Fruit fly (Drosophila melanogaster) whole organism, embryonic: Measurements from ENCODE around the gene mRpL37.

Experiments
- Adf1 ChIP-seq: fragments of 200-800 bp; sonication (Bioruptor generic); IDR thresholded peaks from 2 replicates; pipeline ENCODE4 v1.3.6; 2022; ENCODE audit warnings: missing biosample characterization, missing genetic modification characterization
- CG11560 ChIP-seq: fragments of 200-800 bp; sonication (Bioruptor generic); IDR thresholded peaks from 3 replicates; pipeline ENCODE4 v1.3.6; 2022; ENCODE audit warnings: missing biosample characterization, missing genetic modification characterization
- CG12104 ChIP-seq: fragments of 200-800 bp; sonication (Bioruptor generic); optimal IDR thresholded peaks from 3 replicates; lab custom pipeline; 2016; ENCODE audit warnings: missing biosample characterization, missing genetic modification characterization
- CG13123 ChIP-seq: fragments of 200-800 bp; sonication (Bioruptor generic); optimal IDR thresholded peaks from 2 replicates; lab custom pipeline; 2016; ENCODE audit warnings: missing biosample characterization, missing genetic modification characterization
- CG16863 ChIP-seq: fragments of 200-800 bp; sonication (Bioruptor generic); optimal IDR thresholded peaks from 3 replicates; lab custom pipeline; 2016; ENCODE audit warnings: missing biosample characterization, missing genetic modification characterization
- CG17186 ChIP-seq: fragments of 200-800 bp; sonication (Bioruptor generic); optimal IDR thresholded peaks from 3 replicates; lab custom pipeline; 2017; ENCODE audit warnings: missing biosample characterization, missing genetic modification reagents, missing genetic modification characterization
- CG2202 ChIP-seq: fragments of 200-800 bp; sonication (Bioruptor generic); optimal IDR thresholded peaks from 2 replicates; lab custom pipeline; 2018; ENCODE audit warnings: missing biosample characterization, mild to moderate bottlenecking, missing genetic modification characterization
- CG2712 ChIP-seq: fragments of 200-800 bp; optimal IDR thresholded peaks from 3 replicates; lab custom pipeline; 2019; ENCODE audit warnings: missing biosample characterization, mild to moderate bottlenecking, missing genetic modification characterization, moderate library complexity
- CG3163 ChIP-seq: fragments of 200-800 bp; sonication (Bioruptor generic); optimal IDR thresholded peaks from 3 replicates; lab custom pipeline; 2016; ENCODE audit warnings: missing biosample characterization, missing genetic modification characterization
- CG34376 ChIP-seq: fragments of 200-800 bp; sonication (Bioruptor generic); optimal IDR thresholded peaks from 2 replicates; lab custom pipeline; 2018; ENCODE audit warnings: missing biosample characterization, mild to moderate bottlenecking, missing genetic modification characterization
- CG4424 ChIP-seq: fragments of 200-800 bp; sonication (Bioruptor generic); optimal IDR thresholded peaks from 3 replicates; lab custom pipeline; 2016; ENCODE audit warnings: missing biosample characterization, missing genetic modification characterization
- CG4820 ChIP-seq: fragments of 200-800 bp; sonication (Bioruptor generic); optimal IDR thresholded peaks from 3 replicates; lab custom pipeline; 2016; ENCODE audit warnings: missing biosample characterization, missing genetic modification characterization
- CG6791 ChIP-seq: fragments of 200-800 bp; sonication (Bioruptor generic); IDR thresholded peaks from 3 replicates; pipeline ENCODE4 v1.3.6; 2022; ENCODE audit warnings: missing biosample characterization, missing genetic modification characterization; ENCODE audit not compliant: partially characterized antibody
- CG7786 ChIP-seq: fragments of 200-800 bp; sonication (Bioruptor generic); optimal IDR thresholded peaks from 2 replicates; lab custom pipeline; 2016; ENCODE audit warnings: missing biosample characterization, missing genetic modification characterization
- CG7963 ChIP-seq: fragments of 200-800 bp; sonication (Bioruptor generic); IDR thresholded peaks from 3 replicates; pipeline ENCODE4 v1.3.6; 2022; ENCODE audit warnings: missing biosample characterization, missing genetic modification characterization; ENCODE audit not compliant: partially characterized antibody
- CG9609 ChIP-seq: fragments of 200-800 bp; sonication (Bioruptor generic); optimal IDR thresholded peaks from 3 replicates; lab custom pipeline; 2016; ENCODE audit warnings: missing biosample characterization, missing genetic modification characterization
- CTCF ChIP-seq: fragments of 200-800 bp; sonication (Bioruptor generic); optimal IDR thresholded peaks from 2 replicates; lab custom pipeline; 2017; ENCODE audit warnings: missing biosample characterization, mild to moderate bottlenecking, missing genetic modification characterization, moderate library complexity
- Fer1 ChIP-seq: fragments of 200-800 bp; sonication (Bioruptor generic); optimal IDR thresholded peaks from 2 replicates; lab custom pipeline; 2017; ENCODE audit warnings: missing biosample characterization, mild to moderate bottlenecking, missing genetic modification characterization
- Gug ChIP-seq: fragments of 200-800 bp; sonication (Bioruptor generic); IDR thresholded peaks from 4 replicates; pipeline ENCODE4 v1.3.6; 2022; ENCODE audit warnings: missing biosample characterization, missing genetic modification characterization
- Lhr ChIP-seq: fragments of 200-800 bp; sonication (Bioruptor generic); optimal IDR thresholded peaks from 3 replicates; lab custom pipeline; 2017; ENCODE audit warnings: mild to moderate bottlenecking, missing biosample characterization, missing genetic modification reagents, missing genetic modification characterization
- MBD-R2 ChIP-seq: fragments of 200-800 bp; sonication (Bioruptor generic); IDR thresholded peaks from 2 replicates; pipeline ENCODE4 v1.3.6; 2022; ENCODE audit warnings: missing biosample characterization, missing genetic modification characterization
- MTF-1 ChIP-seq: fragments of 200-800 bp; sonication (Bioruptor generic); optimal IDR thresholded peaks from 2 replicates; lab custom pipeline; 2018; ENCODE audit warnings: missing biosample characterization, mild to moderate bottlenecking, missing genetic modification characterization, borderline replicate concordance
- Mad ChIP-seq: fragments of 200-800 bp; sonication (Bioruptor generic); optimal IDR thresholded peaks from 2 replicates; lab custom pipeline; 2016; ENCODE audit warnings: missing biosample characterization, missing genetic modification characterization
- Max ChIP-seq: fragments of 200-800 bp; sonication (Bioruptor generic); optimal IDR thresholded peaks from 2 replicates; lab custom pipeline; 2016; ENCODE audit warnings: missing biosample characterization, mild to moderate bottlenecking, missing genetic modification characterization
- Mes4 ChIP-seq: fragments of 200-800 bp; sonication (Bioruptor generic); optimal IDR thresholded peaks from 2 replicates; lab custom pipeline; 2016; ENCODE audit warnings: missing biosample characterization, missing genetic modification characterization
- NFAT ChIP-seq: fragments of 200-800 bp; sonication (Bioruptor generic); IDR thresholded peaks from 2 replicates; pipeline ENCODE4 v1.3.6; 2022; ENCODE audit warnings: missing biosample characterization, missing genetic modification characterization
- NK7.1 ChIP-seq: fragments of 200-800 bp; sonication (Bioruptor generic); optimal IDR thresholded peaks from 3 replicates; lab custom pipeline; 2016; ENCODE audit warnings: missing biosample characterization, missing genetic modification characterization
- Rfx ChIP-seq: fragments of 200-800 bp; sonication (Bioruptor generic); IDR thresholded peaks from 2 replicates; pipeline ENCODE4 v1.3.6; 2022; ENCODE audit warnings: missing biosample characterization, missing genetic modification characterization
- Scr ChIP-seq: fragments of 200-800 bp; sonication (Bioruptor generic); IDR thresholded peaks from 2 replicates; pipeline ENCODE4 v1.3.6; 2022; ENCODE audit warnings: missing biosample characterization, missing genetic modification characterization; ENCODE audit not compliant: partially characterized antibody
- Sox102F ChIP-seq: fragments of 200-800 bp; sonication (Bioruptor generic); optimal IDR thresholded peaks from 2 replicates; lab custom pipeline; 2018; ENCODE audit warnings: missing biosample characterization, mild to moderate bottlenecking, missing genetic modification characterization, moderate library complexity
- YL-1 ChIP-seq: fragments of 200-800 bp; sonication (Bioruptor generic); optimal IDR thresholded peaks from 3 replicates; lab custom pipeline; 2017; ENCODE audit warnings: missing biosample characterization, mild to moderate bottlenecking, missing genetic modification characterization
- amos ChIP-seq: fragments of 200-800 bp; sonication (Bioruptor generic); IDR thresholded peaks from 2 replicates; pipeline ENCODE4 v1.3.6; 2022; ENCODE audit warnings: missing biosample characterization, missing genetic modification characterization; ENCODE audit not compliant: partially characterized antibody
- croc ChIP-seq: fragments of 200-800 bp; sonication (Bioruptor generic); conservative IDR thresholded peaks from 3 replicates; pipeline ENCODE4 v1.3.6; 2022; ENCODE audit warnings: missing biosample characterization, missing genetic modification characterization
- cwo ChIP-seq: fragments of 200-800 bp; sonication (Bioruptor generic); optimal IDR thresholded peaks from 3 replicates; lab custom pipeline; 2017; ENCODE audit warnings: missing biosample characterization, missing genetic modification characterization, mild to moderate bottlenecking, moderate library complexity, missing genetic modification reagents
- disco-r ChIP-seq: fragments of 200-800 bp; sonication (Bioruptor generic); optimal IDR thresholded peaks from 2 replicates; lab custom pipeline; 2016; ENCODE audit warnings: missing biosample characterization, missing genetic modification characterization
- dmrt99B ChIP-seq: fragments of 200-800 bp; sonication (Bioruptor generic); optimal IDR thresholded peaks from 2 replicates; lab custom pipeline; 2018; ENCODE audit warnings: missing biosample characterization, mild to moderate bottlenecking, missing genetic modification characterization, moderate library complexity
- fd102C ChIP-seq: fragments of 200-800 bp; sonication (Bioruptor generic); optimal IDR thresholded peaks from 2 replicates; lab custom pipeline; 2018; ENCODE audit warnings: missing biosample characterization, mild to moderate bottlenecking, missing genetic modification characterization, moderate library complexity
- ind ChIP-seq: fragments of 200-800 bp; sonication (Bioruptor generic); optimal IDR thresholded peaks from 3 replicates; lab custom pipeline; 2016; ENCODE audit warnings: missing biosample characterization, missing genetic modification characterization
- inv ChIP-seq: fragments of 200-800 bp; sonication (Bioruptor generic); IDR thresholded peaks from 2 replicates; pipeline ENCODE4 v1.3.6; 2022; ENCODE audit warnings: missing biosample characterization, missing genetic modification characterization; ENCODE audit not compliant: partially characterized antibody
- maf-S ChIP-seq: fragments of 200-800 bp; sonication (Bioruptor generic); optimal IDR thresholded peaks from 2 replicates; lab custom pipeline; 2016; ENCODE audit warnings: missing biosample characterization, missing genetic modification characterization
- mirr ChIP-seq: fragments of 200-800 bp; sonication (Bioruptor generic); optimal IDR thresholded peaks from 3 replicates; lab custom pipeline; 2018; ENCODE audit warnings: missing biosample characterization, mild to moderate bottlenecking, missing genetic modification characterization
- prd ChIP-seq, 3 experiments: fragments of >200 bp in 2 of 3; fragments of 200-800 bp in 1 of 3; sonication (Bioruptor generic) in 1 of 3; optimal IDR thresholded peaks in 2 of 3; IDR thresholded peaks in 1 of 3; 2 replicates in 2 of 3; 3 replicates in 1 of 3; pipeline versions ENCODE4 v1.3.6 to Lab custom; 2017 to 2022; ENCODE audit warnings: missing biosample characterization in 1 of 3, missing genetic modification characterization in 1 of 3
- sens ChIP-seq: fragments of 200-800 bp; sonication (Bioruptor generic); peaks from one replicate; lab custom pipeline; 2016; ENCODE audit warnings: missing biosample characterization, missing genetic modification characterization
- shn ChIP-seq: fragments of 200-800 bp; sonication (Bioruptor generic); optimal IDR thresholded peaks from 3 replicates; lab custom pipeline; 2016; ENCODE audit warnings: missing biosample characterization, missing genetic modification characterization
- sim ChIP-seq: fragments of 200-800 bp; sonication (Bioruptor generic); IDR thresholded peaks from 2 replicates; pipeline ENCODE4 v1.3.6; 2022; ENCODE audit warnings: missing biosample characterization, missing genetic modification characterization
- sqz ChIP-seq: fragments of 200-800 bp; sonication (Bioruptor generic); optimal IDR thresholded peaks from 3 replicates; lab custom pipeline; 2018; ENCODE audit warnings: missing biosample characterization, mild to moderate bottlenecking, missing genetic modification characterization
- stwl ChIP-seq: fragments of 200-800 bp; sonication (Bioruptor generic); optimal IDR thresholded peaks from 3 replicates; lab custom pipeline; 2018; ENCODE audit warnings: missing biosample characterization, mild to moderate bottlenecking, missing genetic modification characterization, moderate library complexity
- sug ChIP-seq: fragments of 200-800 bp; optimal IDR thresholded peaks from 2 replicates; lab custom pipeline; 2019; ENCODE audit warnings: missing biosample characterization, mild to moderate bottlenecking, missing genetic modification characterization, moderate library complexity
- trh ChIP-seq: fragments of 200-800 bp; sonication (Bioruptor generic); optimal IDR thresholded peaks from 2 replicates; lab custom pipeline; 2016; ENCODE audit warnings: missing biosample characterization, missing genetic modification characterization
- twi ChIP-seq: fragments of 200-800 bp; optimal IDR thresholded peaks from 2 replicates; lab custom pipeline; 2019; ENCODE audit warnings: missing biosample characterization, mild to moderate bottlenecking, missing genetic modification characterization, moderate library complexity
- unc-4 ChIP-seq: fragments of 200-800 bp; sonication (Bioruptor generic); IDR thresholded peaks from 2 replicates; pipeline ENCODE4 v1.3.6; 2022; ENCODE audit warnings: missing biosample characterization, missing genetic modification characterization; ENCODE audit not compliant: partially characterized antibody

Gene mRpL37

DNA sequence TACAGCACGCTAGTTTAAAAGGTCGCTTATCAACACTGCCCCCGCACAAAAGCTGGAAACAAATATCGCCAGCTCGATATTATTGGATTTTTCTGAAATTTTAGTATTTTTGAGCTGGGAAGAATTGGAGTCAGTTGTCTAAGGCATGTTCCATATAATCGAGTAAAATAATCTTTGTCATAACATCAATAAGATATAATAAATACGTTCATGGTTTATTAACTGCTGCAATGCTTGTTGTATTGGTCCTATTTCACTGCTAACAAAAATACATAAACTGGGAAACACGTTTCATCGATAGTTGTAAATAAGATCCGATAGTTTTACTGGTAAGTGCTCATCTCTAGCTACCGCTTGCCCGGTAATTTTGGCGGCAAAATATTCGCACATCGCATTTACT is 4.3 kb upstream of the mRpL37 start, which contains the start of the genes Art1 and Mcm5 (continued):
- TF ChIP-seq NK7.1 (GFP tag; lab: Kevin White, UChicago) (peak; percentile 34), Max (GFP tag; lab: Kevin White, UChicago) (peak; percentile 83), Fer1 (GFP tag; lab: Kevin White, UChicago) (no peak), Rfx (peak; percentile 53), Gug (GFP tag; lab: Robert Waterston, UW) (peak; percentile 16; the same call in 1 of the 4 replicates), CG7963 (GFP tag; lab: Robert Waterston, UW) (peak; percentile 71; the same call in 1 of the 3 replicates), CG12104 (peak; percentile 30), CG16863 (peak; percentile 37), disco-r (no peak), ind (GFP tag; lab: Kevin White, UChicago) (peak; percentile 54), CG2712 (tag; lab: Kevin White, UChicago) (peak; percentile 40), sug (tag; lab: Kevin White, UChicago) (no peak), Adf1 (GFP tag; lab: Robert Waterston, UW) (no peak), dmrt99B (no peak), mirr (GFP tag; lab: Kevin White, UChicago) (no peak), MTF-1 (GFP tag; lab: Kevin White, UChicago) (no peak), CG9609 (GFP tag; lab: Kevin White, UChicago) (peak; percentile 58), sim (GFP tag; lab: Robert Waterston, UW) (no peak), CG17186 (peak; percentile 82), CG3163 (peak; percentile 51), unc-4 (GFP tag; lab: Robert Waterston, UW) (peak; percentile 92), CTCF (GFP tag; lab: Kevin White, UChicago) (peak; percentile 39), CG2202 (tag; lab: Kevin White, UChicago) (no peak), trh (no peak), fd102C (GFP tag; lab: Kevin White, UChicago) (no peak), Scr (GFP tag; lab: Robert Waterston, UW) (peak; percentile 97), prd (optimal IDR thresholded peaks at IDR 0.05; lab: Kevin White, UChicago) (no peak), prd (GFP tag; IDR thresholded peaks at IDR 0.05; lab: Robert Waterston, UW) (peak; percentile 19; the same call in 1 of the 3 replicates), YL-1 (GFP tag; lab: Kevin White, UChicago) (peak; percentile 64), CG6791 (peak; percentile 85; the same call in 2 of the 3 replicates), CG4820 (GFP tag; lab: Kevin White, UChicago) (no peak), Sox102F (no peak), shn (GFP tag; lab: Kevin White, UChicago) (peak; percentile 52), Mad (GFP tag; lab: Kevin White, UChicago) (peak; percentile 59), cwo (no peak), CG13123 (GFP tag; lab: Kevin White, UChicago) (peak; percentile 12), Mes4 (GFP tag; lab: Kevin White, UChicago) (peak; percentile 17), sqz (no peak), CG34376 (GFP tag; lab: Kevin White, UChicago) (no peak), amos (GFP tag; lab: Robert Waterston, UW) (peak; percentile 86), stwl (tag; lab: Kevin White, UChicago) (peak; percentile 86), inv (GFP tag; lab: Robert Waterston, UW) (peak; percentile 91), croc (GFP tag; lab: Robert Waterston, UW) (peak; percentile 17; the same call in 1 of the 3 replicates), MBD-R2 (GFP tag; lab: Robert Waterston, UW) (peak; percentile 72), maf-S (peak; percentile 51), CG11560 (no peak), CG7786 (peak; percentile 47), twi (tag; lab: Kevin White, UChicago) (peak; percentile 22), sens (peak; percentile 85), Lhr (GFP tag; lab: Kevin White, UChicago) (peak; percentile 52), NFAT (GFP tag; lab: Robert Waterston, UW) (peak; percentile 25; the same call in 1 of the 2 replicates), CG4424 (GFP tag; lab: Kevin White, UChicago) (peak; percentile 54)
